Worm (Caenorhabditis elegans): ENCODE data around the gene ZK688.10.

- TF ChIP-seq flt-1 (GFP tag; IDR thresholded peaks at IDR 0.05) (no peak), ztf-29 (GFP tag; IDR thresholded peaks at IDR 0.05) (no peak), cog-1 (tag; optimal IDR thresholded peaks at IDR 0.05) (no peak), med-1 (GFP tag; optimal IDR thresholded peaks at IDR 0.05; ENCODE audit: insufficient read depth) (no peak), ref-1 (GFP tag; conservative IDR thresholded peaks at IDR 0.05) (no peak), tab-1 (GFP tag; IDR thresholded peaks at IDR 0.05) (no peak), T22C8.4 (GFP tag; IDR thresholded peaks at IDR 0.05) (no peak), ztf-23 (GFP tag; IDR thresholded peaks at IDR 0.05) (no peak)
Measured at ce11 chrIII:7894724-7895123, 2.1 kb downstream of the ZK688.10 start, which contains the start of gene ZK688.4.

Measured in whole organism, midembryonic.